Fruit fly (Drosophila melanogaster): ENCODE data around the gene Eip93F.
A peak's percentile ranks its signal among the peaks of the same experiment; 100 is the strongest.

Gene Eip93F

DNA sequence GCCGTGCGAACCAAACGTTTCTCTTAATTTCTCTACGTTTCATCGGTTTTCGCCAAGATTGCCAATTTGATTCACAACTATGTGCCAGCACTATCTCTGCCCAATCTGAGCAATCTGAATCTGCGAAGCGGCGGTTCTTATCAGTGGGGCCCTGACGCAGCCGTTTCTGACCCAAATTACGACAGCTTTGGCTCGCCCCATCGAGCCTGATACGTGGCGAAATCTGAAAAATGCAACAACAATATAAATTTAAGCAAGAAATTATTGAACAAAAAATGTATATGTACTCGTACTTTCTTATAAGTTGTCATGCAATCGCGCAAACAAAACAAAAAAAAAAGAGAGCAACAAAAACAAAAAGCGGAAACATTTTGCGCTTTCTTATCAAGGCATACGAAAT, 28.0 kb downstream of the Eip93F start:
- TF ChIP-seq CrebA (GFP tag; optimal IDR thresholded peaks at IDR 0.05; ENCODE audit: borderline replicate concordance) (peak; percentile 30), Hr78 (GFP tag; optimal IDR thresholded peaks at IDR 0.05) (no peak), foxo (GFP tag; optimal IDR thresholded peaks at IDR 0.05) (peak in 1 of 2 experiments; percentile 8), lola (GFP tag; optimal IDR thresholded peaks at IDR 0.05) (no peak)

DNA sequence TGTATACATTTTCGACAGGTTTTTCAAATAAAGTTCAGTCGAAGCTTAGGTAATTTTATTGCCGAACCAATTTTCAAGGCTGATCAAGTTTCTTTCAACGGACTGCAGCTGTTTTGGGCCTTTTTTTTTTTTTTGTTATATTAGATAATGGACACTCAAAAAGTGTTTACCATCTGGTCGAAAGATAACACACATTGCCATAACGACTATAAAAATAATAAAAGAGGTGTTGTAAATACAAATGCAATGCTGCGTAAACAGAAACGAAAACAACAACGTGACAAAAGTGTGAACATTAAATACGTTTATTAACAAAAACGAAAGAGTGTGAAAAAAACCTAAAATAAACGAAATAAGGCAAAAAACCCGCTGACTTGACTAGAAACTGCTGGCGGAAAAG, 28.9 kb downstream of the Eip93F start:
- no peak for TF ChIP-seq pan (optimal IDR thresholded peaks at IDR 0.05)
- TF ChIP-seq sv (GFP tag; optimal IDR thresholded peaks at IDR 0.05) = no peak
- no peak for TF ChIP-seq dmrt93B (GFP tag; optimal IDR thresholded peaks at IDR 0.05)
- no peak for TF ChIP-seq foxo (GFP tag; optimal IDR thresholded peaks at IDR 0.05)

DNA sequence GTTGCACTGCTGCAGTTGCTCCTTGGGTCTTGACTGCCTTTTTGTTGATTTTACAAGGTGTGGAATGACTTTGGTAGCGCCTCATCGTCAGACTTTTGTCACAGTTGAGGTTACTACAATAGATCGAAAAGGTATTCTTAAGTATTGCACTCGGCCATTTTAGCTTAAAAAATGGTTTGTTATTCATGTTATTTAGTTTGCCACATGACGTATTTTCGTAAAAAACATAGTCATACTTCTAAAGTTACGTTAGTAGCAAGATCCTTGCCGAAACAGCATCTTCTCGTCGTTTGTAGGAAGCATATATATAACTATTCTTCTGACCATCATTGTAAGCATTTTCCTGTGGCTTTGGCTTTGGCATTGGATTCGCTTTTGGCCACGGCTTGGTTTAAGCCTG, 30.5 kb downstream of the Eip93F start:
- TF ChIP-seq br (GFP tag; optimal IDR thresholded peaks at IDR 0.05) = no peak
- TF ChIP-seq sv (GFP tag; optimal IDR thresholded peaks at IDR 0.05) = no peak
- TF ChIP-seq Dfd (GFP tag; optimal IDR thresholded peaks at IDR 0.05) = no peak
- no peak for TF ChIP-seq Jra (GFP tag; optimal IDR thresholded peaks at IDR 0.05)
- no peak for TF ChIP-seq ey (GFP tag; optimal IDR thresholded peaks at IDR 0.05)
- TF ChIP-seq jim (GFP tag; optimal IDR thresholded peaks at IDR 0.05) = no peak
- no peak for TF ChIP-seq foxo (GFP tag; optimal IDR thresholded peaks at IDR 0.05)
- TF ChIP-seq Dif (GFP tag; optimal IDR thresholded peaks at IDR 0.05; ENCODE audit: partially characterized antibody) = no peak
- TF ChIP-seq CrebA (GFP tag; optimal IDR thresholded peaks at IDR 0.05; ENCODE audit: borderline replicate concordance) = no peak
- no peak for TF ChIP-seq dl (GFP tag; optimal IDR thresholded peaks at IDR 0.05; ENCODE audit: insufficient read depth in 1 of 2, partially characterized antibody in 2 of 2)
- TF ChIP-seq CG9705 (GFP tag; optimal IDR thresholded peaks at IDR 0.05) = no peak
- TF ChIP-seq Myc (optimal IDR thresholded peaks at IDR 0.05) = no peak
- no peak for TF ChIP-seq Mio (GFP tag; optimal IDR thresholded peaks at IDR 0.05)

DNA sequence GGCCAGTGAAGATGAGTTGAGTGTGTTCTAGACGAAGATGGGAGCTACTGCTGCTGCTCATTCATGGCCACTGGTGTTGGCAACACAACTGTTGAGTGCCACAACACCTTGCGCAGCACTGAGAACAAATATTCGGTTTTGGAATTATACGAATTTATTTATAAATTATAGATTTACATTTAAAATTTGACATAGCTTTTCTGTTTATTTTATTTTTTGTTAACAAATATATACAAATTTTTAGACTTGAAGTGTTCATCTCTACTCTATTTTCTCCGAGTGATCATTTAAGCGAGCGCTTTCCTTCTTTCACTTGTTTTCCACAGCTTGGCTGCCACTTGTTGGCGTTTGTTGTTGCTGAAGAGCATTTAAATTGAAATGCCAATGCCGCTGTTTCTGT, 38.6 kb downstream of the Eip93F start:
- TF ChIP-seq psq (GFP tag; optimal IDR thresholded peaks at IDR 0.05) = no peak
- no peak for TF ChIP-seq OdsH (GFP tag; optimal IDR thresholded peaks at IDR 0.05)
- TF ChIP-seq Hr83 (GFP tag; optimal IDR thresholded peaks at IDR 0.05; ENCODE audit: poor library complexity, severe bottlenecking) = no peak
- no peak for TF ChIP-seq Rel (GFP tag; optimal IDR thresholded peaks at IDR 0.05)
- no peak for TF ChIP-seq Rel (tag; optimal IDR thresholded peaks at IDR 0.05)
- TF ChIP-seq Myc (optimal IDR thresholded peaks at IDR 0.05) = no peak
- no peak for TF ChIP-seq Mio (GFP tag; optimal IDR thresholded peaks at IDR 0.05)
- TF ChIP-seq woc (GFP tag; optimal IDR thresholded peaks at IDR 0.05) = no peak

DNA sequence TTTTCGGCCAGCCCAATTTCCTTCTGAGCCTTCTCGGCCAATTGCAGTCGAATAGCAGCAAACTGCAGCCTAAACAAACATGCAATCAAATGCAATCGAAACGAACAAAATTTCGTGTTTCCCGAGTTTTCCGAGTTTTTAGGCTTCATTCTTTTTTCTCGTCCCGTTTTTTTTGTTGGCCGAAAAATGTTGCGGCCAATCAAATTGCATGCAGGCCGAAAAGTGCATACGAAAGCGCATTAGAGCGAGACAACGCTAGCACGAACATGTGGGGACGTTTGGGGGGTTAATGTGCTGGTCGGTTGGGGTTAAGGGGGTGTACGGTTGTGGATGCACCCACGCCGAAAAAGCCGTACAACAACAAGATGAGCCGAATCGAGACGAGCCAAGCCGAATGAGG, 40.9 kb downstream of the Eip93F start:
- TF ChIP-seq foxo (GFP tag; optimal IDR thresholded peaks at IDR 0.05) = no peak
- TF ChIP-seq brk (GFP tag; optimal IDR thresholded peaks at IDR 0.05) = no peak
- TF ChIP-seq dl (GFP tag; optimal IDR thresholded peaks at IDR 0.05; ENCODE audit: insufficient read depth in 1 of 2, partially characterized antibody in 2 of 2) = no peak
- no peak for TF ChIP-seq Mio (GFP tag; optimal IDR thresholded peaks at IDR 0.05)
- no peak for TF ChIP-seq Sp1 (GFP tag; optimal IDR thresholded peaks at IDR 0.05)
- TF ChIP-seq dsf (GFP tag; optimal IDR thresholded peaks at IDR 0.05; ENCODE audit: borderline replicate concordance) = no peak
- no peak for TF ChIP-seq OdsH (GFP tag; optimal IDR thresholded peaks at IDR 0.05)
- TF ChIP-seq usp (GFP tag; optimal IDR thresholded peaks at IDR 0.05) = no peak
- no peak for TF ChIP-seq N (GFP tag; optimal IDR thresholded peaks at IDR 0.05)
- no peak for TF ChIP-seq Rel (GFP tag; optimal IDR thresholded peaks at IDR 0.05)
- no peak for TF ChIP-seq Rel (tag; optimal IDR thresholded peaks at IDR 0.05)
- TF ChIP-seq fru (GFP tag; optimal IDR thresholded peaks at IDR 0.05) = no peak

DNA sequence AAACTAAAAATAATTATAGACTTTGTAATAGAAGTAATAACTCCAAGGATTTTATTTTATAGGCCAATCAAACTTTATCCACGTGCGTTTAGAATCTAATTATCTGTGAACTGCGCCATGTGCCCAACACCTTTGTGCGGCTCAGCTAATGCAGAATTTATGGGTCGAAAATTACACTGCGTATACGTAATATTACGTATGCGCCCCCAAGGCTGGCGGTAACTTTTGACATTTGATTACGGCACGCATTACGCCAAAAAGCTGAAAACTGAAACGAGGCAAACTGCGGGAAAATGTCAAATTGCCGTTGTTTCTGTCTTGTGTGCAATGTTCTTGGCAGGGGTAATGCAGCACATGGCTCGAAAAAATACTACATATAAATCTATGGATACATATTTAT, 42.7 kb downstream of the Eip93F start:
- TF ChIP-seq woc (GFP tag; optimal IDR thresholded peaks at IDR 0.05) (no peak), sv (GFP tag; optimal IDR thresholded peaks at IDR 0.05) (no peak), foxo (GFP tag; optimal IDR thresholded peaks at IDR 0.05) (no peak), Hr83 (GFP tag; optimal IDR thresholded peaks at IDR 0.05; ENCODE audit: poor library complexity, severe bottlenecking) (no peak), jim (GFP tag; optimal IDR thresholded peaks at IDR 0.05) (no peak), pan (optimal IDR thresholded peaks at IDR 0.05) (no peak), OdsH (GFP tag; optimal IDR thresholded peaks at IDR 0.05) (no peak), dsf (GFP tag; optimal IDR thresholded peaks at IDR 0.05; ENCODE audit: borderline replicate concordance) (no peak), Dif (GFP tag; optimal IDR thresholded peaks at IDR 0.05; ENCODE audit: partially characterized antibody) (no peak), CG32264 (GFP tag; optimal IDR thresholded peaks at IDR 0.05) (no peak), tai (GFP tag; optimal IDR thresholded peaks at IDR 0.05) (no peak), Rel (GFP tag; optimal IDR thresholded peaks at IDR 0.05) (no peak), Rel (tag; optimal IDR thresholded peaks at IDR 0.05) (no peak), usp (GFP tag; optimal IDR thresholded peaks at IDR 0.05) (no peak)
